Fruit fly (Drosophila melanogaster): ENCODE measurements around the gene CG32277.

Gene CG32277

DNA sequence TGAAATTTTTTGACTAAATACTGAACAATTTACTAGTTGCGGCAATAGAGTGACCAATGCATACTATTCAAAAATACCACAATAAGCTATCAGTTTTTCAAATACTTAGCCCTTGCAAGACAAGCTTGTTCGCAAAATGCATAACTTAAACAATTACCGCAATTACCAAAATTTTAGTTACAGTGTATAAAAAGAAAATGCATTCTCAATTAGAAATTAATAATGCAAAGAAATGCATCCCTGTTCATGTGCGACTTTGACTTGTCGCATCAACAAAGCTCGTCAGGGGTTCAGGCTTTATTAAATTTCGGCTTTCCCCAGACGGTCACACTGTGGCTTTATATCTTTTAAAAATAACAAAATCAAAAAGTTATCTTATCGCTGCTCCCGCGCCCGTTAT, 13.6 kb upstream of the CG32277 start, which contains the start of the genes hob and nSMase (continued):
- TF ChIP-seq fd96Cb (tag; optimal IDR thresholded peaks at IDR 0.05) (no peak), prd (optimal IDR thresholded peaks at IDR 0.05) (no peak), prd (GFP tag; IDR thresholded peaks at IDR 0.05) (no peak), CG6654 (GFP tag; optimal IDR thresholded peaks at IDR 0.05) (no peak), ase (GFP tag; IDR thresholded peaks at IDR 0.05) (no peak), Hmr (GFP tag; optimal IDR thresholded peaks at IDR 0.05) (no peak), CG14014 (GFP tag; IDR thresholded peaks at IDR 0.05) (no peak), CG12299 (tag; optimal IDR thresholded peaks at IDR 0.05) (no peak), nau (GFP tag; optimal IDR thresholded peaks at IDR 0.05) (no peak), Sry-δ (GFP tag; optimal IDR thresholded peaks at IDR 0.05) (peak; percentile 45), BEAF-32 (GFP tag; optimal IDR thresholded peaks at IDR 0.05) (peak; percentile 42), CG6254 (GFP tag; optimal IDR thresholded peaks at IDR 0.05) (no peak), Deaf1 (tag; optimal IDR thresholded peaks at IDR 0.05) (no peak), chif (GFP tag; optimal IDR thresholded peaks at IDR 0.05) (no peak), hth (optimal IDR thresholded peaks at IDR 0.05) (no peak), CG4424 (GFP tag; optimal IDR thresholded peaks at IDR 0.05) (no peak), CG33557 (GFP tag; optimal IDR thresholded peaks at IDR 0.05) (no peak), CG17802 (tag; optimal IDR thresholded peaks at IDR 0.05) (no peak), Gug (GFP tag; IDR thresholded peaks at IDR 0.05) (no peak), sisA (GFP tag; IDR thresholded peaks at IDR 0.05) (no peak), CG11085 (GFP tag; IDR thresholded peaks at IDR 0.05) (no peak), MTF-1 (GFP tag; optimal IDR thresholded peaks at IDR 0.05; ENCODE audit: borderline replicate concordance) (no peak), stc (GFP tag; IDR thresholded peaks at IDR 0.05) (no peak), CG12659 (GFP tag; optimal IDR thresholded peaks at IDR 0.05) (peak; percentile 70), CG11093 (GFP tag; IDR thresholded peaks at IDR 0.05) (no peak), Dbx (GFP tag; IDR thresholded peaks at IDR 0.05) (no peak), CG6683 (GFP tag; optimal IDR thresholded peaks at IDR 0.05) (no peak), E2f1 (GFP tag; IDR thresholded peaks at IDR 0.05) (no peak), Asciz (GFP tag; optimal IDR thresholded peaks at IDR 0.05) (no peak), Max (GFP tag; optimal IDR thresholded peaks at IDR 0.05) (peak; percentile 33), aop (GFP tag; IDR thresholded peaks at IDR 0.05) (no peak), z (GFP tag; IDR thresholded peaks at IDR 0.05) (no peak), CG1529 (GFP tag; optimal IDR thresholded peaks at IDR 0.05) (no peak), CG10959 (GFP tag; IDR thresholded peaks at IDR 0.05) (no peak), bsh (GFP tag; optimal IDR thresholded peaks at IDR 0.05) (no peak), jumu (GFP tag; optimal IDR thresholded peaks at IDR 0.05) (no peak), YL-1 (GFP tag; optimal IDR thresholded peaks at IDR 0.05) (peak; percentile 71), gfzf (GFP tag; optimal IDR thresholded peaks at IDR 0.05) (peak; percentile 95), ftz-f1 (GFP tag; optimal IDR thresholded peaks at IDR 0.05) (peak; percentile 27), cg (GFP tag; optimal IDR thresholded peaks at IDR 0.05) (no peak), CG6854 (GFP tag; optimal IDR thresholded peaks at IDR 0.05) (no peak), Fer2 (tag; optimal IDR thresholded peaks at IDR 0.05) (no peak), Hmx (GFP tag; optimal IDR thresholded peaks at IDR 0.05) (no peak), Drgx (GFP tag; IDR thresholded peaks at IDR 0.05) (no peak), CG14965 (GFP tag; optimal IDR thresholded peaks at IDR 0.05; ENCODE audit: borderline replicate concordance) (no peak), ranshi (GFP tag; IDR thresholded peaks at IDR 0.05) (no peak), E2f2 (GFP tag; IDR thresholded peaks at IDR 0.05) (peak; percentile 61; the same call in 1 of the 2 replicates), CG4820 (GFP tag; optimal IDR thresholded peaks at IDR 0.05) (no peak), CG16815 (GFP tag; optimal IDR thresholded peaks at IDR 0.05) (no peak), Ets97D (GFP tag; optimal IDR thresholded peaks at IDR 0.05) (peak; percentile 59), stwl (tag; optimal IDR thresholded peaks at IDR 0.05) (no peak), hb (GFP tag; IDR thresholded peaks at IDR 0.05; ENCODE audit: partially characterized antibody) (no peak)

Data from whole organism, embryonic.